Worm (Caenorhabditis elegans) whole organism, young adult: ENCODE measurements around the gene W06G6.10.

Experiments used
- B0035.1 ChIP-seq: sonication (generic microtip); optimal IDR thresholded peaks from 2 replicates; lab custom pipeline; 2016; ENCODE audit warnings: missing genetic modification characterization, mild to moderate bottlenecking, missing compliant biosample characterization, missing genotype, missing genetic modification reagents
- B0336.3 ChIP-seq: fragments of 200-800 bp; sonication (Bioruptor generic); IDR thresholded peaks from 2 replicates; pipeline ENCODE4 v1.3.6; 2022; ENCODE audit warnings: missing genetic modification characterization, missing compliant biosample characterization
- C17E4.6 ChIP-seq: fragments of 200-800 bp; sonication (Bioruptor generic); IDR thresholded peaks from 2 replicates; pipeline ENCODE4 v1.3.6; 2022; ENCODE audit warnings: missing genetic modification reagents, missing genetic modification characterization, missing compliant biosample characterization
- F22D6.2 ChIP-seq: sonication (generic microtip); optimal IDR thresholded peaks from 2 replicates; lab custom pipeline; 2016; ENCODE audit warnings: mild to moderate bottlenecking, missing genetic modification characterization, missing compliant biosample characterization
- F39B2.1 ChIP-seq: fragments of 200-800 bp; sonication (Bioruptor generic); IDR thresholded peaks from 2 replicates; pipeline ENCODE4 v1.3.6; 2022; ENCODE audit warnings: missing genetic modification reagents, missing genetic modification characterization, missing compliant biosample characterization
- F55B11.4 ChIP-seq: sonication (generic microtip); optimal IDR thresholded peaks from 2 replicates; lab custom pipeline; 2016; ENCODE audit warnings: missing compliant biosample characterization, missing genetic modification characterization, borderline replicate concordance; ENCODE audit not compliant: insufficient read depth
- F57A8.1 ChIP-seq: fragments of 200-800 bp; sonication (Bioruptor generic); optimal IDR thresholded peaks from 2 replicates; lab custom pipeline; 2018; ENCODE audit warnings: mild to moderate bottlenecking, missing genetic modification characterization, moderate library complexity, missing compliant biosample characterization
- F57C9.4 ChIP-seq: sonication (generic microtip); optimal IDR thresholded peaks from 2 replicates; lab custom pipeline; 2017; ENCODE audit warnings: mild to moderate bottlenecking, missing genetic modification characterization, missing compliant biosample characterization
- T26A5.8 ChIP-seq: sonication (generic microtip); optimal IDR thresholded peaks from 2 replicates; lab custom pipeline; 2016; ENCODE audit warnings: missing genetic modification characterization, missing compliant biosample characterization
- ama-1 ChIP-seq, 3 experiments: fragments of 150-350 bp in 1 of 3; sonication (generic microtip) in 2 of 3; optimal IDR thresholded peaks; 2 replicates each; lab custom pipeline; 2014 to 2018; ENCODE audit warnings: missing biosample characterization in 2 of 3, missing genetic modification characterization in 2 of 3, missing genetic modification reagents in 2 of 3
- cebp-1 ChIP-seq, 2 experiments: fragments of 200-800 bp in 1 of 2; sonication (Bioruptor generic) in 1 of 2; sonication (generic microtip) in 1 of 2; IDR thresholded peaks in 1 of 2; optimal IDR thresholded peaks in 1 of 2; 2 replicates each; pipeline versions ENCODE4 v1.3.6 to Lab custom; 2017 to 2022; ENCODE audit warnings: missing compliant biosample characterization in 2 of 2, missing genetic modification characterization in 2 of 2, mild to moderate bottlenecking in 1 of 2, missing genetic modification reagents in 1 of 2, moderate library complexity in 1 of 2
- ceh-100 ChIP-seq: fragments of 200-800 bp; sonication (Bioruptor generic); IDR thresholded peaks from 2 replicates; pipeline ENCODE4 v1.3.6; 2022; ENCODE audit warnings: missing genetic modification reagents, missing genetic modification characterization, missing compliant biosample characterization
- ceh-40 ChIP-seq: fragments of 200-800 bp; sonication (Bioruptor generic); IDR thresholded peaks from 2 replicates; pipeline ENCODE4 v1.3.6; 2022; ENCODE audit warnings: missing genetic modification characterization, missing compliant biosample characterization
- chd-7 ChIP-seq: sonication (generic microtip); optimal IDR thresholded peaks from 2 replicates; lab custom pipeline; 2016; ENCODE audit warnings: mild to moderate bottlenecking, missing genetic modification characterization, moderate library complexity, missing compliant biosample characterization
- die-1 ChIP-seq: sonication (generic microtip); optimal IDR thresholded peaks from 2 replicates; lab custom pipeline; 2016; ENCODE audit warnings: missing genotype, mild to moderate bottlenecking, missing genetic modification characterization, missing compliant biosample characterization
- dpff-1 ChIP-seq: sonication (generic microtip); optimal IDR thresholded peaks from 2 replicates; lab custom pipeline; 2017; ENCODE audit warnings: mild to moderate bottlenecking, missing genetic modification characterization, missing compliant biosample characterization
- egrh-3 ChIP-seq: fragments of 200-800 bp; sonication (Bioruptor generic); IDR thresholded peaks from 2 replicates; pipeline ENCODE4 v1.3.6; 2022; ENCODE audit warnings: missing genetic modification reagents, missing genetic modification characterization, missing compliant biosample characterization
- ekl-4 ChIP-seq: fragments of 200-800 bp; sonication (Bioruptor generic); IDR thresholded peaks from 2 replicates; pipeline ENCODE4 v1.3.6; 2022; ENCODE audit warnings: missing genetic modification reagents, missing genetic modification characterization, missing compliant biosample characterization
- ets-4 ChIP-seq: fragments of 200-800 bp; sonication (Bioruptor generic); optimal IDR thresholded peaks from 2 replicates; lab custom pipeline; 2018; ENCODE audit warnings: mild to moderate bottlenecking, missing genetic modification characterization, missing compliant biosample characterization
- fkh-3 ChIP-seq: sonication (generic microtip); optimal IDR thresholded peaks from 2 replicates; lab custom pipeline; 2016; ENCODE audit warnings: mild to moderate bottlenecking, missing genetic modification characterization, missing compliant biosample characterization
- gei-17 ChIP-seq: fragments of 200-800 bp; sonication (Bioruptor generic); optimal IDR thresholded peaks from 2 replicates; lab custom pipeline; 2018; ENCODE audit warnings: mild to moderate bottlenecking, missing genetic modification characterization, missing compliant biosample characterization
- hmg-20 ChIP-seq: fragments of 200-800 bp; sonication (Bioruptor generic); IDR thresholded peaks from 2 replicates; pipeline ENCODE4 v1.3.6; 2022; ENCODE audit warnings: missing genetic modification reagents, missing genetic modification characterization, missing compliant biosample characterization
- hsf-1 ChIP-seq: fragments of 200-800 bp; sonication (Bioruptor generic); IDR thresholded peaks from 2 replicates; pipeline ENCODE4 v1.3.6; 2022; ENCODE audit warnings: missing genetic modification reagents, missing genetic modification characterization, missing compliant biosample characterization
- let-607 ChIP-seq, 2 experiments: fragments of 200-800 bp in 1 of 2; sonication (Bioruptor generic) in 1 of 2; sonication (generic microtip) in 1 of 2; optimal IDR thresholded peaks; 2 replicates each; lab custom pipeline; 2016 to 2018; ENCODE audit warnings: mild to moderate bottlenecking in 2 of 2, missing compliant biosample characterization in 2 of 2, missing genetic modification characterization in 2 of 2, moderate library complexity in 2 of 2, missing genotype in 1 of 2
- lin-26 ChIP-seq: fragments of 200-800 bp; sonication (Bioruptor generic); IDR thresholded peaks from 2 replicates; pipeline ENCODE4 v1.3.6; 2022; ENCODE audit warnings: missing genetic modification reagents, missing genetic modification characterization, missing compliant biosample characterization
- lin-40 ChIP-seq: sonication (generic microtip); optimal IDR thresholded peaks from 2 replicates; lab custom pipeline; 2016; ENCODE audit warnings: missing genetic modification characterization, mild to moderate bottlenecking, missing compliant biosample characterization, missing genotype, missing genetic modification reagents
- lir-1 ChIP-seq: fragments of 200-800 bp; sonication (Bioruptor generic); conservative IDR thresholded peaks from 2 replicates; pipeline ENCODE4 v1.3.6; 2022; ENCODE audit warnings: missing genetic modification reagents, missing genetic modification characterization, missing compliant biosample characterization
- mxl-1 ChIP-seq: sonication (generic microtip); optimal IDR thresholded peaks from 2 replicates; lab custom pipeline; 2016; ENCODE audit warnings: missing genetic modification characterization, missing compliant biosample characterization
- nhr-80 ChIP-seq: sonication (generic microtip); optimal IDR thresholded peaks from 2 replicates; lab custom pipeline; 2016; ENCODE audit warnings: missing genetic modification characterization, missing compliant biosample characterization
- pbrm-1 ChIP-seq: fragments of 200-800 bp; sonication (Bioruptor generic); IDR thresholded peaks from 2 replicates; pipeline ENCODE4 v1.3.6; 2022; ENCODE audit warnings: missing genetic modification reagents, missing genetic modification characterization, missing compliant biosample characterization
- rcor-1 ChIP-seq: fragments of 200-800 bp; sonication (Bioruptor generic); IDR thresholded peaks from 2 replicates; pipeline ENCODE4 v1.3.6; 2022; ENCODE audit warnings: missing genetic modification reagents, missing genetic modification characterization, missing compliant biosample characterization
- repo-1 ChIP-seq: sonication (generic microtip); optimal IDR thresholded peaks from 2 replicates; lab custom pipeline; 2017; ENCODE audit warnings: mild to moderate bottlenecking, missing genetic modification characterization, missing compliant biosample characterization
- sdz-38 ChIP-seq: sonication (generic microtip); optimal IDR thresholded peaks from 2 replicates; lab custom pipeline; 2016; ENCODE audit warnings: missing genotype, missing genetic modification characterization, missing compliant biosample characterization
- sea-2 ChIP-seq: fragments of 200-800 bp; sonication (Bioruptor generic); IDR thresholded peaks from 2 replicates; pipeline ENCODE4 v1.3.6; 2022; ENCODE audit warnings: missing genetic modification characterization, missing compliant biosample characterization
- sptf-2 ChIP-seq: fragments of 200-800 bp; sonication (Bioruptor generic); optimal IDR thresholded peaks from 2 replicates; lab custom pipeline; 2018; ENCODE audit warnings: mild to moderate bottlenecking, missing genetic modification characterization, missing compliant biosample characterization
- tlf-1 ChIP-seq: fragments of 200-800 bp; sonication (Bioruptor generic); optimal IDR thresholded peaks from 2 replicates; lab custom pipeline; 2018; ENCODE audit warnings: mild to moderate bottlenecking, missing genetic modification characterization, missing compliant biosample characterization
- ztf-25 ChIP-seq: fragments of 200-800 bp; sonication (Bioruptor generic); IDR thresholded peaks from 2 replicates; pipeline ENCODE4 v1.3.6; 2022; ENCODE audit warnings: missing genetic modification reagents, missing genetic modification characterization, missing compliant biosample characterization

The W06G6.10 gene

DNA sequence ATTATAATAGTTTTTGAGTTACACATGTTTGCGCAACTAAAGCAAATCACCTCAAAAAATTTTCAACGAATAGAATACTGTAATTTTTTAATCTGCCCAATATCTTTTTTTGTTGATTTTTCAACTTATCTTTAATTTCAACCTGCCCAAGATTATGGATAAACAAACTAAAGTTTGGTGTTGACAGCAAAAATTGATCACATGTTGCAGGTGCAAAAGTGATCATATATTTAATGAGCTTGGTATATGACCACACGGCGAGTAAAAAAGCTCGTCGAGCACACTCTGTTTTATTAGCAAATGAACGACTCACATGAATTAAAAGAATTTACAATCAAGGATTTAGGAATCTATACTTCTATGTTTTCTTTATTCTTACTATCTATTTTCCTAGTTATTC lies 28.6 kb upstream of the W06G6.10 start, which contains the start of gene srz-1:
Gene srz-1 (plus strand): TSS at position 301 of the 400 bp plus-strand sequence.
- TF ChIP-seq ekl-4 (GFP tag; lab: Robert Waterston, UW) = no peak
- no peak for TF ChIP-seq fkh-3
- no peak for TF ChIP-seq F22D6.2 (tag; lab: Kevin White, UChicago)
- no peak for TF ChIP-seq ceh-40 (GFP tag; lab: Robert Waterston, UW)
- TF ChIP-seq ets-4 (GFP tag; lab: Kevin White, UChicago) = no peak
- no peak for TF ChIP-seq chd-7
- no peak for TF ChIP-seq ama-1 (optimal IDR thresholded peaks at IDR 0.05; lab: Kevin White, UChicago)
- no peak for TF ChIP-seq ama-1 (GFP tag; optimal IDR thresholded peaks at IDR 0.05; lab: Kevin White, UChicago)
- TF ChIP-seq sea-2 (GFP tag; lab: Robert Waterston, UW) = no peak
- TF ChIP-seq die-1 (tag; lab: Kevin White, UChicago) = no peak
- TF ChIP-seq F55B11.4 = no peak
- no peak for TF ChIP-seq nhr-80 (tag; lab: Kevin White, UChicago)
- no peak for TF ChIP-seq egrh-3 (GFP tag; lab: Robert Waterston, UW)
- no peak for TF ChIP-seq ceh-100 (GFP tag; lab: Robert Waterston, UW)
- TF ChIP-seq F39B2.1 = no peak
- no peak for TF ChIP-seq sdz-38
- no peak for TF ChIP-seq mxl-1 (tag; lab: Kevin White, UChicago)
- no peak for TF ChIP-seq cebp-1 (GFP tag; IDR thresholded peaks at IDR 0.05; lab: Robert Waterston, UW)
- TF ChIP-seq cebp-1 (tag; optimal IDR thresholded peaks at IDR 0.05; lab: Kevin White, UChicago) = no peak
- no peak for TF ChIP-seq C17E4.6 (GFP tag; lab: Robert Waterston, UW)

DNA sequence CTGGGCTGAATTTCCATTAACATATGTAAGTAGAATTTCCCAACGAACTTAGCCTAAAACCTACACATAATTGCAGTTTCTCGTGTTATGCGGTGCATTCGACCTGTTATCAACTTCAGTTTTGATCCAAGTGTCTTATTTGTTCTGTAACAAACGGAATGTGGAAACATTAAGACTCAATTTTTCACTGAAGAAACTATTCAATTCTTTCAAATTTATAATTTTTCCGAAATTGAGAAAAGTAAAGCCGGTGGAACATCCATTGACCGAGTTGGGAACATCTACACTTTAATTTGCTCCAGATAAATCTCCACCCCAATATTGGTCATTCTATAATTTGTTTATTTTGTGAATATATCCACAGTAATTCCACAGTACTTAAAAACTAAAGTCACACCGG lies 27.4 kb upstream of the W06G6.10 start:
- no peak for TF ChIP-seq rcor-1 (GFP tag; lab: Robert Waterston, UW)
- TF ChIP-seq sptf-2 (GFP tag; lab: Kevin White, UChicago) = no peak
- TF ChIP-seq F57A8.1 (GFP tag; lab: Kevin White, UChicago) = no peak
- TF ChIP-seq dpff-1 (tag; lab: Kevin White, UChicago) = no peak
- TF ChIP-seq B0336.3 = no peak
- TF ChIP-seq B0035.1 = no peak
- no peak for TF ChIP-seq lin-26

DNA sequence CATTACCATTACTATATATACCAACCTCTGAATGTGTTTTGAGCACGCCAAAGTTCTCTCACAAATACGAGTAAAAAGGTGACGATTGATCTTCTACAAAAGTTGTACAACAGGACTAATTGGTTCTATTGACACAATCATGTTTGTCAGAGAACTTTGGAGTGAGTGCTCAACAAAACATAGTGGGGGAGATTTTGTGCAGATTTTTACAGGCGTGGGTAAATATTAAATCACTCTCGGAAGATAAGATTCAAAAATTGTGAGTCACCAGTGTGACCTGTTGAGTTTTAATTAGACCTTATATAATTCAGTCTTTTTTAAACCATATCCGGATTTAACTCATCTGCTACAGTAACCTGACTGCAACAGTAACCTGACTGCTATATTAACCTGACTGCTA lies 25.2 kb upstream of the W06G6.10 start, which contains the start of gene F14F8.8:
Gene F14F8.8 (minus strand): TSS at position 101 of the 400 bp plus-strand sequence.
- no peak for TF ChIP-seq lin-40 (tag; lab: Kevin White, UChicago)
- TF ChIP-seq hsf-1 (GFP tag; lab: Robert Waterston, UW) = no peak
- no peak for TF ChIP-seq dpff-1 (tag; lab: Kevin White, UChicago)
- no peak for TF ChIP-seq hmg-20 (GFP tag; lab: Robert Waterston, UW)
- no peak for TF ChIP-seq pbrm-1 (GFP tag; lab: Robert Waterston, UW)
- no peak for TF ChIP-seq gei-17 (GFP tag; lab: Kevin White, UChicago)
- no peak for TF ChIP-seq T26A5.8
- no peak for TF ChIP-seq let-607 (tag; optimal IDR thresholded peaks at IDR 0.05; lab: Kevin White, UChicago)
- no peak for TF ChIP-seq ztf-25 (GFP tag; lab: Robert Waterston, UW)
- no peak for TF ChIP-seq repo-1

ce11 chrV:16671190-16671589 lies 24.2 kb upstream of the W06G6.10 start, which contains the start of gene str-61:
Gene str-61, minus strand, starts transcription at chrV:16671290.
- TF ChIP-seq F57C9.4 (tag; lab: Kevin White, UChicago) (no peak), sptf-2 (GFP tag; lab: Kevin White, UChicago) (no peak), let-607 (tag; optimal IDR thresholded peaks at IDR 0.05; lab: Kevin White, UChicago) (no peak), ceh-40 (GFP tag; lab: Robert Waterston, UW) (no peak), ets-4 (GFP tag; lab: Kevin White, UChicago) (no peak), tlf-1 (GFP tag; lab: Kevin White, UChicago) (no peak), lir-1 (no peak)
